Worm (Caenorhabditis elegans) whole organism, midembryonic: Measurements from ENCODE around the gene str-135.

Source experiments
- T22C8.4 ChIP-seq: fragments of 200-800 bp; sonication (Bioruptor generic); IDR thresholded peaks from 2 replicates; pipeline ENCODE4 v1.3.6; 2022; ENCODE audit warnings: missing genetic modification characterization, missing compliant biosample characterization
- cog-1 ChIP-seq: sonication (generic microtip); optimal IDR thresholded peaks from 2 replicates; lab custom pipeline; 2016; ENCODE audit warnings: missing genetic modification characterization, missing compliant biosample characterization
- flt-1 ChIP-seq: fragments of 200-800 bp; sonication (Bioruptor generic); IDR thresholded peaks from 2 replicates; pipeline ENCODE4 v1.3.6; 2022; ENCODE audit warnings: missing genetic modification characterization, missing compliant biosample characterization
- klf-2 ChIP-seq: fragments of 200-800 bp; sonication (Bioruptor generic); conservative IDR thresholded peaks from 2 replicates; pipeline ENCODE4 v1.3.6; 2022; ENCODE audit warnings: missing genetic modification reagents, missing genetic modification characterization, missing compliant biosample characterization
- med-1 ChIP-seq: sonication (generic microtip); optimal IDR thresholded peaks from 2 replicates; lab custom pipeline; 2017; ENCODE audit warnings: missing genetic modification characterization, mild to moderate bottlenecking, missing compliant biosample characterization, antibody characterized with exemption, missing genetic modification reagents; ENCODE audit not compliant: insufficient read depth
- ref-1 ChIP-seq: fragments of 200-800 bp; sonication (Bioruptor generic); conservative IDR thresholded peaks from 2 replicates; pipeline ENCODE4 v1.3.6; 2022; ENCODE audit warnings: missing genetic modification reagents, missing genetic modification characterization, missing compliant biosample characterization
- tab-1 ChIP-seq: fragments of 200-800 bp; sonication (Bioruptor generic); IDR thresholded peaks from 2 replicates; pipeline ENCODE4 v1.3.6; 2022; ENCODE audit warnings: missing genetic modification characterization, missing compliant biosample characterization
- ztf-23 ChIP-seq: fragments of 200-800 bp; sonication (Bioruptor generic); IDR thresholded peaks from 2 replicates; pipeline ENCODE4 v1.3.6; 2022; ENCODE audit warnings: missing genetic modification reagents, missing genetic modification characterization, missing compliant biosample characterization
- ztf-29 ChIP-seq: fragments of 200-800 bp; sonication (Bioruptor generic); IDR thresholded peaks from 2 replicates; pipeline ENCODE4 v1.3.6; 2022; ENCODE audit warnings: missing genetic modification reagents, missing genetic modification characterization, missing compliant biosample characterization

- TF ChIP-seq flt-1 (GFP tag; lab: Robert Waterston, UW): no peak
- TF ChIP-seq T22C8.4: no peak
- no peak for TF ChIP-seq ztf-29 (GFP tag; lab: Robert Waterston, UW)
- TF ChIP-seq tab-1 (GFP tag; lab: Robert Waterston, UW): no peak
- no peak for TF ChIP-seq ztf-23 (GFP tag; lab: Robert Waterston, UW)
- TF ChIP-seq med-1 (GFP tag; lab: Kevin White, UChicago): no peak
- TF ChIP-seq ref-1 (GFP tag; lab: Robert Waterston, UW): no peak
- TF ChIP-seq cog-1: no peak
- TF ChIP-seq klf-2: no peak
These were observed 17.2 kb downstream of the str-135 start, which contains the start of gene C16D9.8 for ce11 chrV:8263466-8263865.
